Worm (Caenorhabditis elegans) whole organism, L1 larva: ENCODE measurements around the gene ttr-45.

Experiments used
- C16A3.4 ChIP-seq: fragments of 150-350 bp; optimal IDR thresholded peaks from 2 replicates; lab custom pipeline; 2014; ENCODE audit warnings: missing biosample characterization, missing genetic modification characterization
- C34B4.2 ChIP-seq: sonication (generic microtip); optimal IDR thresholded peaks from 2 replicates; lab custom pipeline; 2017; ENCODE audit warnings: mild to moderate bottlenecking, missing genetic modification characterization, missing compliant biosample characterization
- Y116A8C.19 ChIP-seq: sonication (generic microtip); optimal IDR thresholded peaks from 2 replicates; lab custom pipeline; 2016; ENCODE audit warnings: missing compliant biosample characterization, missing genetic modification characterization, borderline replicate concordance
- alr-1 ChIP-seq: fragments of 200-800 bp; sonication (Bioruptor generic); optimal IDR thresholded peaks from 2 replicates; lab custom pipeline; 2018; ENCODE audit warnings: borderline replicate concordance, mild to moderate bottlenecking, missing genetic modification characterization, missing compliant biosample characterization
- aly-2 ChIP-seq: fragments of 150-350 bp; optimal IDR thresholded peaks from 2 replicates; lab custom pipeline; 2014; ENCODE audit warnings: missing biosample characterization, missing genetic modification characterization
- ama-1 ChIP-seq: fragments of 150-350 bp; optimal IDR thresholded peaks from 2 replicates; lab custom pipeline; 2014
- blmp-1 ChIP-seq: fragments of 150-350 bp; optimal IDR thresholded peaks from 2 replicates; lab custom pipeline; 2014; ENCODE audit warnings: missing biosample characterization, missing genetic modification characterization
- ceh-88 ChIP-seq: fragments of 200-800 bp; sonication (Bioruptor generic); IDR thresholded peaks from 2 replicates; pipeline ENCODE4 v1.3.6; 2022; ENCODE audit warnings: missing genetic modification characterization, missing compliant biosample characterization
- dpl-1 ChIP-seq, 3 experiments: fragments of 150-350 bp in 2 of 3; sonication (generic microtip) in 1 of 3; optimal IDR thresholded peaks; 2 replicates each; lab custom pipeline; 2014 to 2017; ENCODE audit warnings: missing biosample characterization in 3 of 3, missing genetic modification characterization in 3 of 3, missing genetic modification reagents in 3 of 3
- efl-1 ChIP-seq, 4 experiments: fragments of 150-350 bp; optimal IDR thresholded peaks in 3 of 4; peaks in 1 of 4; 1 replicate in 1 of 4; 2 replicates in 3 of 4; lab custom pipeline; 2014; ENCODE audit warnings: missing biosample characterization in 2 of 4, missing genetic modification characterization in 2 of 4, missing genetic modification reagents in 2 of 4
- egl-13 ChIP-seq: sonication (generic microtip); optimal IDR thresholded peaks from 2 replicates; lab custom pipeline; 2016; ENCODE audit warnings: missing genotype, missing genetic modification reagents, missing genetic modification characterization, missing compliant biosample characterization
- elt-2 ChIP-seq: sonication (generic microtip); optimal IDR thresholded peaks from 2 replicates; lab custom pipeline; 2016; ENCODE audit warnings: missing genetic modification characterization, mild to moderate bottlenecking, inconsistent platforms, missing compliant biosample characterization, missing genetic modification reagents
- elt-3 ChIP-seq, 6 experiments: fragments of 150-350 bp in 1 of 6; sonication (generic microtip); optimal IDR thresholded peaks; 2 replicates each; lab custom pipeline; 2017 to 2018; ENCODE audit warnings: missing biosample characterization in 6 of 6, missing genetic modification characterization in 6 of 6, inconsistent platforms in 1 of 6
- fkh-4 ChIP-seq: sonication (generic microtip); optimal IDR thresholded peaks from 2 replicates; lab custom pipeline; 2016; ENCODE audit warnings: missing compliant biosample characterization, missing genetic modification characterization, borderline replicate concordance
- fos-1 ChIP-seq: fragments of 150-350 bp; optimal IDR thresholded peaks from 2 replicates; lab custom pipeline; 2014; ENCODE audit warnings: missing biosample characterization, missing genetic modification characterization
- grh-1 ChIP-seq: fragments of 200-800 bp; sonication (Bioruptor generic); IDR thresholded peaks from 2 replicates; pipeline ENCODE4 v1.3.6; 2022; ENCODE audit warnings: missing genetic modification reagents, missing genetic modification characterization, missing compliant biosample characterization
- hlh-17 ChIP-seq: fragments of 200-800 bp; sonication (Bioruptor generic); optimal IDR thresholded peaks from 2 replicates; lab custom pipeline; 2018; ENCODE audit warnings: missing genetic modification characterization, mild to moderate bottlenecking, missing compliant biosample characterization, moderate library complexity, borderline replicate concordance
- hpl-2 ChIP-seq: fragments of 150-350 bp; optimal IDR thresholded peaks from 2 replicates; lab custom pipeline; 2014; ENCODE audit warnings: missing biosample characterization, missing genetic modification reagents, missing genetic modification characterization
- irx-1 ChIP-seq: sonication (generic microtip); optimal IDR thresholded peaks from 2 replicates; lab custom pipeline; 2016; ENCODE audit warnings: missing genetic modification characterization, missing compliant biosample characterization
- jun-1 ChIP-seq: fragments of 150-350 bp; optimal IDR thresholded peaks from 2 replicates; lab custom pipeline; 2014; ENCODE audit warnings: missing biosample characterization, missing genetic modification reagents, missing genetic modification characterization
- lin-13 ChIP-seq: fragments of 150-350 bp; optimal IDR thresholded peaks from 2 replicates; lab custom pipeline; 2014; ENCODE audit warnings: missing biosample characterization, missing genetic modification reagents, missing genetic modification characterization
- lin-35 ChIP-seq, 2 experiments: fragments of 150-350 bp; optimal IDR thresholded peaks; 2 replicates each; lab custom pipeline; 2014; ENCODE audit warnings: missing biosample characterization in 2 of 2, missing genetic modification characterization in 2 of 2, missing genetic modification reagents in 2 of 2
- lir-3 ChIP-seq: sonication (generic microtip); optimal IDR thresholded peaks from 2 replicates; lab custom pipeline; 2016; ENCODE audit warnings: mild to moderate bottlenecking, missing genetic modification characterization, moderate library complexity, missing compliant biosample characterization; ENCODE audit not compliant: poor library complexity
- lsy-2 ChIP-seq, 2 experiments: fragments of 150-350 bp; optimal IDR thresholded peaks; 2 replicates each; lab custom pipeline; 2014; ENCODE audit warnings: missing biosample characterization in 2 of 2, missing genetic modification characterization in 2 of 2
- mab-9 ChIP-seq: fragments of 200-800 bp; sonication (Bioruptor generic); IDR thresholded peaks from 2 replicates; pipeline ENCODE4 v1.3.6; 2022; ENCODE audit warnings: missing genetic modification reagents, missing genetic modification characterization, missing compliant biosample characterization
- mdl-1 ChIP-seq, 2 experiments: fragments of 150-350 bp; optimal IDR thresholded peaks; 2 replicates each; lab custom pipeline; 2014 to 2017; ENCODE audit warnings: missing biosample characterization in 2 of 2, missing genetic modification characterization in 2 of 2, inconsistent platforms in 1 of 2
- nhr-11 ChIP-seq: fragments of 150-350 bp; optimal IDR thresholded peaks from 2 replicates; lab custom pipeline; 2014; ENCODE audit warnings: missing biosample characterization, missing genetic modification characterization
- nhr-19 ChIP-seq: fragments of 200-800 bp; sonication (Bioruptor generic); conservative IDR thresholded peaks from 2 replicates; pipeline ENCODE4 v1.3.6; 2022; ENCODE audit warnings: missing genetic modification characterization, missing compliant biosample characterization
- nhr-20 ChIP-seq: sonication (generic microtip); optimal IDR thresholded peaks from 2 replicates; lab custom pipeline; 2016; ENCODE audit warnings: mild to moderate bottlenecking, missing genetic modification characterization, missing compliant biosample characterization
- nhr-237 ChIP-seq: fragments of 150-350 bp; optimal IDR thresholded peaks from 2 replicates; lab custom pipeline; 2014; ENCODE audit warnings: missing biosample characterization, missing genetic modification characterization
- nhr-28 ChIP-seq: fragments of 150-350 bp; optimal IDR thresholded peaks from 2 replicates; lab custom pipeline; 2014; ENCODE audit warnings: missing biosample characterization, missing genetic modification characterization
- nhr-47 ChIP-seq: sonication (generic microtip); optimal IDR thresholded peaks from 2 replicates; lab custom pipeline; 2016; ENCODE audit warnings: mild to moderate bottlenecking, missing genetic modification characterization, moderate library complexity, missing compliant biosample characterization
- nhr-71 ChIP-seq: sonication (generic microtip); optimal IDR thresholded peaks from 2 replicates; lab custom pipeline; 2016; ENCODE audit warnings: mild to moderate bottlenecking, missing genetic modification characterization, moderate library complexity, missing compliant biosample characterization
- nhr-77 ChIP-seq: fragments of 150-350 bp; optimal IDR thresholded peaks from 2 replicates; lab custom pipeline; 2014; ENCODE audit warnings: missing biosample characterization, missing genetic modification characterization
- nhr-85 ChIP-seq: sonication (generic microtip); peaks from one replicate; lab custom pipeline; 2016; ENCODE audit warnings: missing genetic modification characterization, inconsistent platforms, missing compliant biosample characterization
- nhr-90 ChIP-seq: sonication (generic microtip); optimal IDR thresholded peaks from 2 replicates; lab custom pipeline; 2016; ENCODE audit warnings: mild to moderate bottlenecking, missing genetic modification characterization, missing compliant biosample characterization; ENCODE audit not compliant: poor library complexity
- pax-3 ChIP-seq: fragments of 200-800 bp; sonication (Bioruptor generic); optimal IDR thresholded peaks from 2 replicates; lab custom pipeline; 2018; ENCODE audit warnings: mild to moderate bottlenecking, missing genetic modification characterization, moderate library complexity, missing compliant biosample characterization
- rnt-1 ChIP-seq: sonication (generic microtip); optimal IDR thresholded peaks from 2 replicates; lab custom pipeline; 2016; ENCODE audit warnings: mild to moderate bottlenecking, missing genetic modification characterization, moderate library complexity, missing compliant biosample characterization
- skn-1 ChIP-seq: fragments of 150-350 bp; optimal IDR thresholded peaks from 2 replicates; lab custom pipeline; 2014; ENCODE audit warnings: missing biosample characterization, missing genetic modification characterization
- snpc-4 ChIP-seq: fragments of 150-350 bp; optimal IDR thresholded peaks from 2 replicates; lab custom pipeline; 2014; ENCODE audit warnings: missing biosample characterization, missing genetic modification characterization
- sptf-1 ChIP-seq: fragments of 150-350 bp; optimal IDR thresholded peaks from 2 replicates; lab custom pipeline; 2014; ENCODE audit warnings: missing biosample characterization, missing genetic modification characterization
- sup-37 ChIP-seq: fragments of 200-800 bp; sonication (Bioruptor generic); optimal IDR thresholded peaks from 2 replicates; lab custom pipeline; 2018; ENCODE audit warnings: mild to moderate bottlenecking, missing genetic modification characterization, missing compliant biosample characterization
- swsn-7 ChIP-seq: sonication (generic microtip); optimal IDR thresholded peaks from 2 replicates; lab custom pipeline; 2016; ENCODE audit warnings: missing genetic modification characterization, missing compliant biosample characterization
- tlp-1 ChIP-seq: fragments of 150-350 bp; optimal IDR thresholded peaks from 2 replicates; lab custom pipeline; 2014; ENCODE audit warnings: missing biosample characterization, missing genetic modification characterization
- unc-86 ChIP-seq: sonication (generic microtip); optimal IDR thresholded peaks from 2 replicates; lab custom pipeline; 2016; ENCODE audit warnings: missing genetic modification characterization, missing compliant biosample characterization
- xbp-1 ChIP-seq: sonication (generic microtip); optimal IDR thresholded peaks from 2 replicates; lab custom pipeline; 2016; ENCODE audit warnings: missing genetic modification characterization, missing compliant biosample characterization
- zip-4 ChIP-seq: fragments of 200-800 bp; sonication (Bioruptor generic); optimal IDR thresholded peaks from 2 replicates; lab custom pipeline; 2018; ENCODE audit warnings: mild to moderate bottlenecking, missing genetic modification characterization, moderate library complexity, missing compliant biosample characterization
- ztf-4 ChIP-seq: fragments of 150-350 bp; optimal IDR thresholded peaks from 2 replicates; lab custom pipeline; 2014; ENCODE audit warnings: missing biosample characterization, missing genetic modification characterization

ttr-45 gene

DNA sequence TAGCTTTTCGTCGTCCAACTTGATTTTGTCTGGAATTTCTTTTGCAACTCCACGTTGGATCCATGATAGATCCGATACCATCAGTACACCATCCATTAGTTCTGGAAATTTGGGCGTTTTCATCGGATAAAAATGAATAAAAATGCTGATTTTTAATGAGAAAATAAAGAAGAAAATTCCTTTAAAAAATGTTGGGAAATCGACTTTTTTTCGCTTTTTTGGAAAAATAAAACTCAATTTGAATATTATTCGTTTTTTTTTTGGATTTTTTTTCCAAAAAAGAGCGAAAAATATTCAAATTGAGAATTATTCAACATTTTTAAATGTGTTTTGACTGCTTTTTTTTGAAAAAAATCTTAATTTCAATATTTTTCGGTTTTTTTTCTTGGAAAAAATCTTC is 17.5 kb upstream of the ttr-45 start, which contains the start of gene pwp-1:
Gene pwp-1, minus strand, starts transcription at position 101 of the 400 bp plus-strand sequence.
- TF ChIP-seq nhr-20 (tag; lab: Kevin White, UChicago) (no peak), nhr-77 (tag; lab: Kevin White, UChicago) (no peak), lin-13 (GFP tag; lab: Kevin White, UChicago) (no peak), lin-35 (GFP tag; optimal IDR thresholded peaks at IDR 0.05; lab: Kevin White, UChicago) (no peak), mab-9 (GFP tag; lab: Robert Waterston, UW) (no peak), ama-1 (no peak), nhr-237 (no peak), nhr-85 (no peak), C16A3.4 (tag; lab: Kevin White, UChicago) (no peak), egl-13 (no peak)

DNA sequence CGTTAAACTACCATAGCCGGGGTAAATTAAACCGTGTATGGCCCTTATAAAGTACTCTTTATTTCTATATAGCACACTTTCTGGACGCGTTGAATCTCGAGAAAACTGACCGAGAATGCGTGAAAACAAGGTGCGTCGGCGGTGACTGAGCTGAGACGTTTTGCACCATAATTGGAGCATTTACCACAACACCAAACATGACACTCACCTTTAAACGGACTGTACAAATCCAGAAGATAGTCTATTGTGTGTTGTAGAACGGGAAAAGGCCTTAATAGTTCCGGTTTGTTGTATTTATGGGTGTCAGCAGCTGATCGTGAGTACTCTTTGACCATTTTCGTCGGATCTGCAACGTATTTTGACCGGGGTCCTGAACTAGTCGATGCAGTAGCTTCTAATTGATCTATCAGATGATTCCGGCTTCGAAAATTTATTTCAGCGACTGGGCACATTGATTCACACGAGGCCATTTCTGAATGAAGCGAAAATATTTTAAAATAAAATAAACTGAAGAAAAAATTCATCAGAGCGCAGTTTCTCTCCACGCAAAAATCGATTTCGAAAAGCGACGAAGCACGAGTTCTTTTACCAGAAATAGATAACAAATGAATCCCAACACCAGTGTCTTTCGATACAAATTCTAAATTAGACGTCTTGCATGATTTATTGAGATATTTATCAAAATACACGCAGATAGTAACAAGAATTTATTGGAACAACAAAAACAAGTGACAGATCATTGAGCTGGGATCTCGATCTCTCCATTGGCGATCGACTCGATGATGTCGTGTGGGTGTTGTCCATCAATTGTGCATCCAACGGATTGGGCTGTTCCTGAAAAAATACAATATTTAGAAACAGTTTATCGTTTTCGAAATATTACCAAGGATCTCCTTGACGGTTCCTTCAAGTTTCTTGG is 14.8 kb upstream of the ttr-45 start, which contains the start of gene tag-115:
Gene tag-115, minus strand, starts transcription at position 472 of the 919 bp plus-strand sequence.
- TF ChIP-seq grh-1 (no peak), aly-2 (tag; lab: Kevin White, UChicago) (peak; percentile 21), lsy-2 (tag; optimal IDR thresholded peaks at IDR 0.05; lab: Kevin White, UChicago) (peak; percentile 12 to 64), nhr-237 (no peak), tlp-1 (tag; lab: Kevin White, UChicago) (no peak), sup-37 (no peak), rnt-1 (tag; lab: Kevin White, UChicago) (peak; percentile 9), nhr-85 (peak; percentile 37), fos-1 (tag; lab: Kevin White, UChicago) (no peak), nhr-28 (tag; lab: Kevin White, UChicago) (no peak), swsn-7 (tag; lab: Kevin White, UChicago) (peak; percentile 18), skn-1 (tag; lab: Kevin White, UChicago) (no peak), nhr-71 (tag; lab: Kevin White, UChicago) (peak; percentile 43), xbp-1 (tag; lab: Kevin White, UChicago) (no peak), snpc-4 (tag; lab: Kevin White, UChicago) (no peak), elt-2 (tag; lab: Kevin White, UChicago) (no peak), dpl-1 (GFP tag; optimal IDR thresholded peaks at IDR 0.05; lab: Kevin White, UChicago) (no peak), fkh-4 (tag; lab: Kevin White, UChicago) (no peak), unc-86 (tag; lab: Kevin White, UChicago) (no peak), lin-35 (GFP tag; optimal IDR thresholded peaks at IDR 0.05; lab: Kevin White, UChicago) (peak in 1 of 2 experiments; percentile 50), nhr-90 (tag; lab: Kevin White, UChicago) (peak; percentile 10), ceh-88 (GFP tag; lab: Robert Waterston, UW) (no peak), nhr-19 (GFP tag; lab: Robert Waterston, UW) (no peak), sptf-1 (tag; lab: Kevin White, UChicago) (no peak), jun-1 (tag; lab: Kevin White, UChicago) (no peak), C34B4.2 (tag; lab: Kevin White, UChicago) (no peak), nhr-11 (no peak), alr-1 (tag; lab: Kevin White, UChicago) (no peak), mdl-1 (tag; optimal IDR thresholded peaks at IDR 0.05; lab: Kevin White, UChicago) (no peak), hpl-2 (GFP tag; lab: Kevin White, UChicago) (no peak), irx-1 (tag; lab: Kevin White, UChicago) (no peak), nhr-20 (tag; lab: Kevin White, UChicago) (no peak), nhr-47 (peak; percentile 37), Y116A8C.19 (tag; lab: Kevin White, UChicago) (no peak), lir-3 (tag; lab: Kevin White, UChicago) (no peak), ztf-4 (tag; lab: Kevin White, UChicago) (no peak), elt-3 (tag; optimal IDR thresholded peaks at IDR 0.05; lab: Kevin White, UChicago) (no peak), hlh-17 (GFP tag; lab: Kevin White, UChicago) (no peak), efl-1 (optimal IDR thresholded peaks at IDR 0.05; lab: Kevin White, UChicago) (peak; percentile 8 to 17), efl-1 (GFP tag; optimal IDR thresholded peaks at IDR 0.05 in 1 of 2; lab: Kevin White, UChicago) (no peak), zip-4 (GFP tag; lab: Kevin White, UChicago) (no peak), ama-1 (peak; percentile 57), pax-3 (tag; lab: Kevin White, UChicago) (no peak), blmp-1 (no peak)
